Worm (Caenorhabditis elegans) whole organism, young adult: ENCODE data around the gene pan-1.
A peak's percentile ranks its signal among the peaks of the same experiment; 100 is the strongest.

Experiments
- B0035.1 ChIP-seq: sonication (generic microtip); optimal IDR thresholded peaks from 2 replicates; lab custom pipeline; 2016; ENCODE audit warnings: missing genetic modification characterization, mild to moderate bottlenecking, missing compliant biosample characterization, missing genotype, missing genetic modification reagents
- B0261.1 ChIP-seq: sonication (generic microtip); optimal IDR thresholded peaks from 2 replicates; lab custom pipeline; 2016; ENCODE audit warnings: mild to moderate bottlenecking, missing genetic modification characterization, moderate library complexity, missing compliant biosample characterization
- C17E4.6 ChIP-seq: fragments of 200-800 bp; sonication (Bioruptor generic); IDR thresholded peaks from 2 replicates; pipeline ENCODE4 v1.3.6; 2022; ENCODE audit warnings: missing genetic modification reagents, missing genetic modification characterization, missing compliant biosample characterization
- D2030.7 ChIP-seq: fragments of 200-800 bp; sonication (Bioruptor generic); IDR thresholded peaks from 2 replicates; pipeline ENCODE4 v1.3.6; 2022; ENCODE audit warnings: missing genetic modification reagents, missing genetic modification characterization, missing compliant biosample characterization
- F10E7.11 ChIP-seq: sonication (generic microtip); optimal IDR thresholded peaks from 2 replicates; lab custom pipeline; 2017; ENCODE audit warnings: mild to moderate bottlenecking, missing genetic modification characterization, moderate library complexity, missing compliant biosample characterization
- F22D6.2 ChIP-seq: sonication (generic microtip); optimal IDR thresholded peaks from 2 replicates; lab custom pipeline; 2016; ENCODE audit warnings: mild to moderate bottlenecking, missing genetic modification characterization, missing compliant biosample characterization
- F23B12.7 ChIP-seq: sonication (generic microtip); optimal IDR thresholded peaks from 2 replicates; lab custom pipeline; 2017; ENCODE audit warnings: missing genetic modification characterization, mild to moderate bottlenecking, missing compliant biosample characterization, antibody characterized with exemption, moderate library complexity; ENCODE audit not compliant: insufficient read depth
- F33H1.4 ChIP-seq: fragments of 200-800 bp; sonication (Bioruptor generic); IDR thresholded peaks from 2 replicates; pipeline ENCODE4 v1.3.6; 2022; ENCODE audit warnings: missing genetic modification reagents, missing genetic modification characterization, missing compliant biosample characterization
- F49E8.2 ChIP-seq: sonication (generic microtip); optimal IDR thresholded peaks from 3 replicates; lab custom pipeline; 2017; ENCODE audit warnings: missing genetic modification characterization, mild to moderate bottlenecking, missing compliant biosample characterization, antibody characterized with exemption, moderate library complexity; ENCODE audit not compliant: insufficient read depth
- F52B5.7 ChIP-seq: sonication (generic microtip); optimal IDR thresholded peaks from 2 replicates; lab custom pipeline; 2016; ENCODE audit warnings: mild to moderate bottlenecking, missing genetic modification characterization, missing compliant biosample characterization
- T07F8.4 ChIP-seq: sonication (generic microtip); optimal IDR thresholded peaks from 2 replicates; lab custom pipeline; 2016; ENCODE audit warnings: mild to moderate bottlenecking, missing genetic modification characterization, moderate library complexity, missing compliant biosample characterization
- ZK185.1 ChIP-seq: sonication (generic microtip); optimal IDR thresholded peaks from 2 replicates; lab custom pipeline; 2016; ENCODE audit warnings: mild to moderate bottlenecking, missing genetic modification characterization, missing compliant biosample characterization; ENCODE audit not compliant: poor library complexity, severe bottlenecking
- akir-1 ChIP-seq: fragments of 200-800 bp; sonication (Bioruptor generic); optimal IDR thresholded peaks from 2 replicates; lab custom pipeline; 2018; ENCODE audit warnings: mild to moderate bottlenecking, missing genetic modification characterization, moderate library complexity, missing compliant biosample characterization
- aptf-3 ChIP-seq: fragments of 200-800 bp; sonication (Bioruptor generic); IDR thresholded peaks from 2 replicates; pipeline ENCODE4 v1.3.6; 2022; ENCODE audit warnings: missing genetic modification characterization, missing compliant biosample characterization
- athp-1 ChIP-seq: sonication (generic microtip); optimal IDR thresholded peaks from 2 replicates; lab custom pipeline; 2017; ENCODE audit warnings: mild to moderate bottlenecking, missing genetic modification characterization, missing compliant biosample characterization
- bed-1 ChIP-seq: fragments of 200-800 bp; sonication (Bioruptor generic); IDR thresholded peaks from 2 replicates; pipeline ENCODE4 v1.3.6; 2022; ENCODE audit warnings: missing genetic modification reagents, missing genetic modification characterization, missing compliant biosample characterization
- bed-2 ChIP-seq: fragments of 200-800 bp; sonication (Bioruptor generic); IDR thresholded peaks from 2 replicates; pipeline ENCODE4 v1.3.6; 2022; ENCODE audit warnings: missing genetic modification reagents, missing genetic modification characterization, missing compliant biosample characterization
- cebp-1 ChIP-seq, 2 experiments: fragments of 200-800 bp in 1 of 2; sonication (Bioruptor generic) in 1 of 2; sonication (generic microtip) in 1 of 2; IDR thresholded peaks in 1 of 2; optimal IDR thresholded peaks in 1 of 2; 2 replicates each; pipeline versions ENCODE4 v1.3.6 to Lab custom; 2017 to 2022; ENCODE audit warnings: missing compliant biosample characterization in 2 of 2, missing genetic modification characterization in 2 of 2, mild to moderate bottlenecking in 1 of 2, missing genetic modification reagents in 1 of 2, moderate library complexity in 1 of 2
- ceh-27 ChIP-seq: fragments of 200-800 bp; sonication (Bioruptor generic); optimal IDR thresholded peaks from 2 replicates; lab custom pipeline; 2018; ENCODE audit warnings: mild to moderate bottlenecking, missing genetic modification characterization, moderate library complexity, missing compliant biosample characterization
- chd-7 ChIP-seq: sonication (generic microtip); optimal IDR thresholded peaks from 2 replicates; lab custom pipeline; 2016; ENCODE audit warnings: mild to moderate bottlenecking, missing genetic modification characterization, moderate library complexity, missing compliant biosample characterization
- dox-1 ChIP-seq: fragments of 200-800 bp; sonication (Bioruptor generic); IDR thresholded peaks from 2 replicates; pipeline ENCODE4 v1.3.6; 2022; ENCODE audit warnings: missing genetic modification reagents, missing genetic modification characterization, missing compliant biosample characterization
- dpl-1 ChIP-seq: fragments of 150-350 bp; optimal IDR thresholded peaks from 2 replicates; lab custom pipeline; 2014; ENCODE audit warnings: missing biosample characterization, missing genetic modification reagents, missing genetic modification characterization
- efl-1 ChIP-seq: fragments of 150-350 bp; optimal IDR thresholded peaks from 2 replicates; lab custom pipeline; 2014; ENCODE audit warnings: missing biosample characterization, missing genetic modification reagents, missing genetic modification characterization
- fkh-3 ChIP-seq: sonication (generic microtip); optimal IDR thresholded peaks from 2 replicates; lab custom pipeline; 2016; ENCODE audit warnings: mild to moderate bottlenecking, missing genetic modification characterization, missing compliant biosample characterization
- hlh-26 ChIP-seq: fragments of 200-800 bp; sonication (Bioruptor generic); conservative IDR thresholded peaks from 2 replicates; pipeline ENCODE4 v1.3.6; 2022; ENCODE audit warnings: missing genetic modification reagents, missing genetic modification characterization, missing compliant biosample characterization
- hmg-20 ChIP-seq: fragments of 200-800 bp; sonication (Bioruptor generic); IDR thresholded peaks from 2 replicates; pipeline ENCODE4 v1.3.6; 2022; ENCODE audit warnings: missing genetic modification reagents, missing genetic modification characterization, missing compliant biosample characterization
- hrde-1 ChIP-seq: sonication (generic microtip); optimal IDR thresholded peaks from 2 replicates; lab custom pipeline; 2016; ENCODE audit warnings: missing genetic modification characterization, mild to moderate bottlenecking, missing compliant biosample characterization, moderate library complexity, missing genotype, missing genetic modification reagents, borderline replicate concordance
- let-526 ChIP-seq: fragments of 200-800 bp; sonication (Bioruptor generic); IDR thresholded peaks from 2 replicates; pipeline ENCODE4 v1.3.6; 2022; ENCODE audit warnings: missing genetic modification reagents, missing genetic modification characterization, missing compliant biosample characterization
- lin-26 ChIP-seq: fragments of 200-800 bp; sonication (Bioruptor generic); IDR thresholded peaks from 2 replicates; pipeline ENCODE4 v1.3.6; 2022; ENCODE audit warnings: missing genetic modification reagents, missing genetic modification characterization, missing compliant biosample characterization
- lin-35 ChIP-seq, 3 experiments: fragments of 150-350 bp in 2 of 3; sonication (generic microtip) in 1 of 3; optimal IDR thresholded peaks; 2 replicates each; lab custom pipeline; 2014 to 2018; ENCODE audit warnings: missing biosample characterization in 3 of 3, missing genetic modification characterization in 3 of 3, missing genetic modification reagents in 3 of 3
- lsl-1 ChIP-seq: fragments of 200-800 bp; sonication (Bioruptor generic); optimal IDR thresholded peaks from 2 replicates; lab custom pipeline; 2018; ENCODE audit warnings: mild to moderate bottlenecking, missing genetic modification characterization, moderate library complexity, missing compliant biosample characterization
- madf-3 ChIP-seq: fragments of 200-800 bp; sonication (Bioruptor generic); IDR thresholded peaks from 2 replicates; pipeline ENCODE4 v1.3.6; 2022; ENCODE audit warnings: missing genetic modification reagents, missing genetic modification characterization, missing compliant biosample characterization
- mcd-1 ChIP-seq: fragments of 200-800 bp; sonication (Bioruptor generic); IDR thresholded peaks from 2 replicates; pipeline ENCODE4 v1.3.6; 2022; ENCODE audit warnings: missing genetic modification reagents, missing genetic modification characterization, missing compliant biosample characterization
- mes-4 ChIP-seq: sonication (generic microtip); optimal IDR thresholded peaks from 2 replicates; lab custom pipeline; 2016; ENCODE audit warnings: missing genotype, missing genetic modification characterization, missing compliant biosample characterization
- nfya-2 ChIP-seq: fragments of 200-800 bp; sonication (Bioruptor generic); IDR thresholded peaks from 2 replicates; pipeline ENCODE4 v1.3.6; 2022; ENCODE audit warnings: missing genetic modification reagents, missing genetic modification characterization, missing compliant biosample characterization
- nhr-120 ChIP-seq: fragments of 200-800 bp; sonication (Bioruptor generic); IDR thresholded peaks from 2 replicates; pipeline ENCODE4 v1.3.6; 2022; ENCODE audit warnings: missing genetic modification characterization, missing compliant biosample characterization
- nhr-179 ChIP-seq: sonication (generic microtip); optimal IDR thresholded peaks from 2 replicates; lab custom pipeline; 2016; ENCODE audit warnings: mild to moderate bottlenecking, missing genetic modification characterization, missing compliant biosample characterization
- nhr-27 ChIP-seq: fragments of 200-800 bp; sonication (Bioruptor generic); optimal IDR thresholded peaks from 2 replicates; lab custom pipeline; 2018; ENCODE audit warnings: mild to moderate bottlenecking, missing genetic modification characterization, moderate library complexity, missing compliant biosample characterization
- nhr-80 ChIP-seq: sonication (generic microtip); optimal IDR thresholded peaks from 2 replicates; lab custom pipeline; 2016; ENCODE audit warnings: missing genetic modification characterization, missing compliant biosample characterization
- nhr-90 ChIP-seq: sonication (generic microtip); optimal IDR thresholded peaks from 2 replicates; lab custom pipeline; 2016; ENCODE audit warnings: missing genotype, mild to moderate bottlenecking, missing genetic modification characterization, missing compliant biosample characterization
- rpc-1 ChIP-seq, 2 experiments: fragments of 150-350 bp in 1 of 2; sonication (generic microtip) in 1 of 2; optimal IDR thresholded peaks; 2 replicates each; lab custom pipeline; 2014 to 2018; ENCODE audit warnings: missing biosample characterization in 1 of 2, missing genetic modification characterization in 1 of 2, missing genetic modification reagents in 1 of 2, missing genotype in 1 of 2
- sea-2 ChIP-seq: fragments of 200-800 bp; sonication (Bioruptor generic); IDR thresholded peaks from 2 replicates; pipeline ENCODE4 v1.3.6; 2022; ENCODE audit warnings: missing genetic modification characterization, missing compliant biosample characterization
- snpc-3.4 ChIP-seq: sonication (generic microtip); optimal IDR thresholded peaks from 2 replicates; lab custom pipeline; 2017; ENCODE audit warnings: missing genetic modification characterization, mild to moderate bottlenecking, missing compliant biosample characterization, antibody characterized with exemption, moderate library complexity, missing genotype, missing genetic modification reagents
- sptf-2 ChIP-seq: fragments of 200-800 bp; sonication (Bioruptor generic); optimal IDR thresholded peaks from 2 replicates; lab custom pipeline; 2018; ENCODE audit warnings: mild to moderate bottlenecking, missing genetic modification characterization, missing compliant biosample characterization
- unc-62 ChIP-seq: fragments of 150-350 bp; optimal IDR thresholded peaks from 2 replicates; lab custom pipeline; 2014; ENCODE audit warnings: missing biosample characterization, missing genetic modification reagents, missing genetic modification characterization
- ztf-28 ChIP-seq: fragments of 200-800 bp; sonication (Bioruptor generic); IDR thresholded peaks from 2 replicates; pipeline ENCODE4 v1.3.6; 2022; ENCODE audit warnings: missing genetic modification reagents, missing genetic modification characterization, missing compliant biosample characterization
- ztf-3 ChIP-seq: fragments of 200-800 bp; sonication (Bioruptor generic); optimal IDR thresholded peaks from 2 replicates; lab custom pipeline; 2018; ENCODE audit warnings: mild to moderate bottlenecking, missing genetic modification characterization, missing compliant biosample characterization
- ztf-6 ChIP-seq: fragments of 200-800 bp; sonication (Bioruptor generic); IDR thresholded peaks from 2 replicates; pipeline ENCODE4 v1.3.6; 2022; ENCODE audit warnings: missing genetic modification reagents, missing genetic modification characterization, missing compliant biosample characterization

Gene pan-1

DNA sequence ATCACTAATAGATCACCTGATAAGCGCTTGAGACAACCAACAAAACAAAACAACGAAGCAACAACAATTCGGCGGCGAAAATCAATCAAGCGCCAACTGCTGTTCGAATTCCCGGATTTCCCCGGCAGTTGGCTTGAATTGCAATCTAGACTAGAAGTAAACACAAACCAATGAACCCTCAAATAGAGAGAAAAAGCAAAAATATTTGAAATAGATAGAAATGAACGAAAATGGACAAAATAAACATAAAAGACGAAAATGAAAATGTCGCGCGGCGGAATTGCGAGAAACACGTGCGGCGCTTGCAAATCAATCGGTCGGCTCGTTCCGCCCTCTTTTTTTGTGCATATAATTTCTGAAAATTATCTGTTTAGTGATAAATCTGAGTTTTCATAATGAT is 5.9 kb downstream of the pan-1 start, which contains the start of gene idhg-1:
Gene idhg-1 (plus strand): TSS at position 343 of the 400 bp plus-strand sequence.
- TF ChIP-seq sea-2 (GFP tag; lab: Robert Waterston, UW), result no peak
- peak; percentile 34 for TF ChIP-seq ceh-27
- TF ChIP-seq efl-1 (GFP tag; lab: Kevin White, UChicago), result peak; percentile 7
- no peak for TF ChIP-seq D2030.7 (GFP tag; lab: Robert Waterston, UW)
- peak; percentile 46; the same call in 1 of the 2 replicates for TF ChIP-seq mcd-1
- peak; percentile 42 for TF ChIP-seq lsl-1 (GFP tag; lab: Kevin White, UChicago)
- no peak for TF ChIP-seq chd-7
- TF ChIP-seq B0261.1 (tag; lab: Kevin White, UChicago), result no peak
- TF ChIP-seq hrde-1 (tag; lab: Kevin White, UChicago), result no peak
- TF ChIP-seq aptf-3 (GFP tag; lab: Robert Waterston, UW), result no peak
- TF ChIP-seq bed-1 (GFP tag; lab: Robert Waterston, UW), result no peak
- TF ChIP-seq mes-4 (tag; lab: Kevin White, UChicago), result no peak
- TF ChIP-seq ztf-6 (GFP tag; lab: Robert Waterston, UW), result no peak
- TF ChIP-seq lin-35 (GFP tag; optimal IDR thresholded peaks at IDR 0.05; lab: Kevin White, UChicago), result peak in 1 of 3 experiments; percentile 47
- TF ChIP-seq nhr-120 (GFP tag; lab: Robert Waterston, UW), result no peak
- peak; percentile 19 for TF ChIP-seq F23B12.7 (tag; lab: Kevin White, UChicago)
- TF ChIP-seq madf-3, result no peak
- TF ChIP-seq unc-62 (GFP tag; lab: Kevin White, UChicago), result no peak
- TF ChIP-seq T07F8.4 (tag; lab: Kevin White, UChicago), result no peak
- TF ChIP-seq snpc-3.4, result no peak
- peak; percentile 8 for TF ChIP-seq F22D6.2 (tag; lab: Kevin White, UChicago)
- peak; percentile 5 for TF ChIP-seq B0035.1 (tag; lab: Kevin White, UChicago)
- no peak for TF ChIP-seq cebp-1 (GFP tag; IDR thresholded peaks at IDR 0.05; lab: Robert Waterston, UW)
- TF ChIP-seq cebp-1 (tag; optimal IDR thresholded peaks at IDR 0.05; lab: Kevin White, UChicago), result peak; percentile 71
- TF ChIP-seq akir-1, result no peak
- peak; percentile 59 for TF ChIP-seq nhr-80
- no peak for TF ChIP-seq bed-2 (GFP tag; lab: Robert Waterston, UW)
- no peak for TF ChIP-seq fkh-3 (tag; lab: Kevin White, UChicago)
- TF ChIP-seq nhr-179, result no peak
- TF ChIP-seq lin-26 (GFP tag; lab: Robert Waterston, UW), result no peak
- TF ChIP-seq hlh-26 (GFP tag; lab: Robert Waterston, UW), result no peak
- peak; percentile 83 for TF ChIP-seq ZK185.1 (tag; lab: Kevin White, UChicago)
- no peak for TF ChIP-seq nhr-90
- TF ChIP-seq F33H1.4 (GFP tag; lab: Robert Waterston, UW), result peak; percentile 59; the same call in 1 of the 2 replicates
- no peak for TF ChIP-seq nfya-2 (GFP tag; lab: Robert Waterston, UW)
- TF ChIP-seq let-526 (GFP tag; lab: Robert Waterston, UW), result no peak
- peak; percentile 55 for TF ChIP-seq rpc-1 (optimal IDR thresholded peaks at IDR 0.05; lab: Kevin White, UChicago)
- TF ChIP-seq rpc-1 (tag; optimal IDR thresholded peaks at IDR 0.05; lab: Kevin White, UChicago), result no peak
- no peak for TF ChIP-seq C17E4.6 (GFP tag; lab: Robert Waterston, UW)
- no peak for TF ChIP-seq F10E7.11
- peak; percentile 30 for TF ChIP-seq athp-1 (tag; lab: Kevin White, UChicago)
- no peak for TF ChIP-seq F52B5.7 (tag; lab: Kevin White, UChicago)
- TF ChIP-seq nhr-27 (tag; lab: Kevin White, UChicago), result no peak
- no peak for TF ChIP-seq F49E8.2 (tag; lab: Kevin White, UChicago)
- no peak for TF ChIP-seq sptf-2 (GFP tag; lab: Kevin White, UChicago)
- TF ChIP-seq hmg-20 (GFP tag; lab: Robert Waterston, UW), result 0 out of 2 replicates have a peak, but pooled peaks have one; percentile 64
- no peak for TF ChIP-seq ztf-28 (GFP tag; lab: Robert Waterston, UW)
- TF ChIP-seq ztf-3, result no peak
- no peak for TF ChIP-seq dpl-1 (GFP tag; lab: Kevin White, UChicago)
- peak; percentile 71; the same call in 1 of the 2 replicates for TF ChIP-seq dox-1
